Worm (Caenorhabditis elegans) whole organism, late embryonic: ENCODE measurements around the gene vglu-3.

Experiments used
- ceh-18 ChIP-seq: sonication (generic microtip); optimal IDR thresholded peaks from 2 replicates; lab custom pipeline; 2016; ENCODE audit warnings: missing genetic modification characterization, missing compliant biosample characterization
- dve-1 ChIP-seq: sonication (generic microtip); optimal IDR thresholded peaks from 2 replicates; lab custom pipeline; 2017; ENCODE audit warnings: antibody characterized with exemption, mild to moderate bottlenecking, missing genetic modification characterization, missing compliant biosample characterization
- ets-4 ChIP-seq: sonication (generic microtip); optimal IDR thresholded peaks from 2 replicates; lab custom pipeline; 2016; ENCODE audit warnings: missing genetic modification characterization, missing compliant biosample characterization
- nfya-1 ChIP-seq: sonication (generic microtip); optimal IDR thresholded peaks from 2 replicates; lab custom pipeline; 2017; ENCODE audit warnings: missing genetic modification characterization, mild to moderate bottlenecking, missing compliant biosample characterization, antibody characterized with exemption, moderate library complexity
- pag-3 ChIP-seq: sonication (generic microtip); optimal IDR thresholded peaks from 2 replicates; lab custom pipeline; 2016; ENCODE audit warnings: missing compliant biosample characterization, missing genetic modification characterization, borderline replicate concordance
- pha-4 ChIP-seq: fragments of 150-350 bp; optimal IDR thresholded peaks from 2 replicates; lab custom pipeline; 2018; ENCODE audit warnings: missing biosample characterization, missing genetic modification reagents, missing genetic modification characterization
- sox-2 ChIP-seq: fragments of 200-800 bp; sonication (Bioruptor generic); IDR thresholded peaks from 2 replicates; pipeline ENCODE4 v1.3.6; 2022; ENCODE audit warnings: missing genetic modification reagents, missing genetic modification characterization, missing compliant biosample characterization
- tbx-2 ChIP-seq: sonication (generic microtip); optimal IDR thresholded peaks from 2 replicates; lab custom pipeline; 2016; ENCODE audit warnings: missing genetic modification characterization, missing compliant biosample characterization
- tbx-7 ChIP-seq: sonication (generic microtip); optimal IDR thresholded peaks from 2 replicates; lab custom pipeline; 2016; ENCODE audit warnings: missing genotype, missing genetic modification characterization, missing compliant biosample characterization
- unc-55 ChIP-seq: sonication (generic microtip); optimal IDR thresholded peaks from 2 replicates; lab custom pipeline; 2017; ENCODE audit warnings: missing biosample characterization, missing genetic modification reagents, missing genetic modification characterization

DNA sequence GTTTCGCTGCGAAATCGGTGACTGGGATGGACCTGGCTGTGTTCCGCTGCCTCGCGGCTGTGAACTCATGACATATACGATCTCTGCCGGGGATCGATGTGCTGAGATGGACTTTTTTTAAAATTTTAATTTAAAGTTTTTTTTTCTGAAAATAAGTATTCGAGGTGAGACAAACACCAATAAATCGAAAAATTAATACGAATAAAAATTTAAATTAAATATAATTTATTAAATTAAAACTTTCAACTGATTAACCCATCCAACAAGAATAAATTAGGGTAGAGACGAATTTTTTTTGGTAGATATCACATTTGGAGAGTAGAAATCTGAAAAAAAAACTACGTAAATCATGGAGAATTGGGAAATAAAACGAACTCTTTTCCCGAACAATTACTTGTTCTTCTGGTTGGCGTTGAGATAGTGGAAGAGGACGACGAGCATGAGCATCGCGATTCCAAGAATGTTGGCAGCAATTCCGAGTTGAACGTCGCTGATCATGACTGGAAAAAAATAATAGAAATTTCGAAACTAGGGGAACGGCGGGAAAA, 18.0 kb downstream of the vglu-3 start, which contains the start of the genes unc-50 and ostf-4:
- TF ChIP-seq ceh-18 (tag; lab: Kevin White, UChicago) (no peak), tbx-7 (no peak), unc-55 (GFP tag; lab: Kevin White, UChicago) (no peak), tbx-2 (tag; lab: Kevin White, UChicago) (no peak), pha-4 (tag; lab: Kevin White, UChicago) (no peak), nfya-1 (tag; lab: Kevin White, UChicago) (no peak), dve-1 (tag; lab: Kevin White, UChicago) (no peak), sox-2 (no peak), ets-4 (tag; lab: Kevin White, UChicago) (no peak), pag-3 (tag; lab: Kevin White, UChicago) (no peak)
